Worm (Caenorhabditis elegans) whole organism, L3 larva: ENCODE measurements around the gene K11D12.14.
A peak's percentile ranks its signal among the peaks of the same experiment; 100 is the strongest.

Source experiments
- R02D3.7 ChIP-seq: fragments of 150-350 bp; optimal IDR thresholded peaks from 2 replicates; lab custom pipeline; 2014; ENCODE audit warnings: missing biosample characterization, missing genetic modification characterization
- ceh-16 ChIP-seq: sonication (generic microtip); optimal IDR thresholded peaks from 2 replicates; lab custom pipeline; 2017; ENCODE audit warnings: missing biosample characterization, missing genetic modification characterization
- daf-12 ChIP-seq: fragments of 150-350 bp; optimal IDR thresholded peaks from 2 replicates; lab custom pipeline; 2014; ENCODE audit warnings: missing biosample characterization, missing genetic modification reagents, missing genetic modification characterization
- elt-2 ChIP-seq: sonication (generic microtip); optimal IDR thresholded peaks from 2 replicates; lab custom pipeline; 2016; ENCODE audit warnings: missing genetic modification reagents, mild to moderate bottlenecking, missing genetic modification characterization, missing compliant biosample characterization
- lin-15B ChIP-seq: fragments of 150-350 bp; optimal IDR thresholded peaks from 2 replicates; lab custom pipeline; 2014; ENCODE audit warnings: missing biosample characterization, missing genetic modification characterization
- mdl-1 ChIP-seq: fragments of 150-350 bp; optimal IDR thresholded peaks from 2 replicates; lab custom pipeline; 2014; ENCODE audit warnings: missing biosample characterization, missing genetic modification characterization
- nhr-28 ChIP-seq: fragments of 150-350 bp; optimal IDR thresholded peaks from 2 replicates; lab custom pipeline; 2014; ENCODE audit warnings: missing biosample characterization, missing genetic modification characterization
- nhr-77 ChIP-seq: fragments of 150-350 bp; optimal IDR thresholded peaks from 2 replicates; lab custom pipeline; 2014; ENCODE audit warnings: missing biosample characterization, missing genetic modification characterization
- snpc-4 ChIP-seq: fragments of 150-350 bp; optimal IDR thresholded peaks from 2 replicates; lab custom pipeline; 2014; ENCODE audit warnings: missing biosample characterization, missing genetic modification characterization
- unc-39 ChIP-seq: sonication (generic microtip); optimal IDR thresholded peaks from 4 replicates; lab custom pipeline; 2017; ENCODE audit warnings: missing biosample characterization, missing genetic modification characterization
- unc-62 ChIP-seq: fragments of 150-350 bp; sonication (generic microtip); optimal IDR thresholded peaks from 4 replicates; lab custom pipeline; 2014; ENCODE audit warnings: missing biosample characterization, missing genetic modification reagents, missing genetic modification characterization
- zag-1 ChIP-seq: fragments of 150-350 bp; optimal IDR thresholded peaks from 2 replicates; lab custom pipeline; 2014; ENCODE audit warnings: missing biosample characterization, missing genetic modification characterization
- ztf-4 ChIP-seq: fragments of 150-350 bp; optimal IDR thresholded peaks from 2 replicates; lab custom pipeline; 2014; ENCODE audit warnings: missing biosample characterization, missing genetic modification characterization

DNA sequence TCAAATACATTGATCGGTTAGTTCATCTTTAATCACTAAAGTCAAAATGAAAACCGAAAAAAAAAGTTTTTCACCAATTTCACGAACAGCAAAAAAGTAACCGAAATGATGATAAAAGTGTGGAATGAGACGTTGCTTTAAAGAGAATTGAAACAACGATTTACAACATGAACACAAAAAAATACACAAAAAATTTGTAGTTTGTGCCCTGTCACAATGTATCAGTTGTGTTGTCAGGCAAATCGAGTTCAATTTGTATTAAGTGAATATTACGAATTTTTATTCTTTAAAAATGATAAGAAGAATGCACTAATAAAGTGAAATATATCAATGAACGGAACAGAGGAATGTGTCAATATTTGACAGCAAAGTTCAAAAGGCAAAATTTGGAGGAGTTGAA is 17.7 kb upstream of the K11D12.14 start:
- TF ChIP-seq mdl-1 (tag; lab: Kevin White, UChicago) (no peak), zag-1 (tag; lab: Kevin White, UChicago) (no peak), lin-15B (tag; lab: Kevin White, UChicago) (no peak), unc-39 (tag; lab: Kevin White, UChicago) (no peak), R02D3.7 (tag; lab: Kevin White, UChicago) (no peak), nhr-28 (tag; lab: Kevin White, UChicago) (no peak), ztf-4 (tag; lab: Kevin White, UChicago) (no peak), daf-12 (no peak), snpc-4 (no peak), ceh-16 (no peak), nhr-77 (tag; lab: Kevin White, UChicago) (no peak), unc-62 (GFP tag; lab: Kevin White, UChicago) (no peak), elt-2 (peak; percentile 66)
